Fruit fly (Drosophila melanogaster) whole organism, prepupa: ENCODE measurements around the gene CG7992.

Experiments used
- CG10631 ChIP-seq: fragments of 200-800 bp; sonication (Bioruptor generic); optimal IDR thresholded peaks from 2 replicates; lab custom pipeline; 2016; ENCODE audit warnings: missing biosample characterization, missing genetic modification characterization
- CG10669 ChIP-seq: fragments of 200-800 bp; sonication (Bioruptor generic); optimal IDR thresholded peaks from 3 replicates; lab custom pipeline; 2018; ENCODE audit warnings: missing biosample characterization, mild to moderate bottlenecking, missing genetic modification characterization, moderate library complexity
- CG11294 ChIP-seq: fragments of 200-800 bp; sonication (Bioruptor generic); IDR thresholded peaks from 2 replicates; pipeline ENCODE4 v1.3.6; 2022; ENCODE audit warnings: missing biosample characterization, missing genetic modification characterization
- CG11762 ChIP-seq: fragments of 200-800 bp; sonication (Bioruptor generic); optimal IDR thresholded peaks from 3 replicates; lab custom pipeline; 2016; ENCODE audit warnings: missing biosample characterization, missing genetic modification characterization; ENCODE audit not compliant: insufficient read depth
- CG11902 ChIP-seq: fragments of 200-800 bp; sonication (Bioruptor generic); optimal IDR thresholded peaks from 3 replicates; lab custom pipeline; 2016; ENCODE audit warnings: missing biosample characterization, missing genetic modification characterization
- CG15336 ChIP-seq: fragments of 200-800 bp; sonication (Bioruptor generic); IDR thresholded peaks from 2 replicates; pipeline ENCODE4 v1.3.6; 2022; ENCODE audit warnings: missing biosample characterization, missing genetic modification characterization
- CG1621 ChIP-seq: fragments of 200-800 bp; sonication (Bioruptor generic); optimal IDR thresholded peaks from 3 replicates; lab custom pipeline; 2018; ENCODE audit warnings: missing biosample characterization, mild to moderate bottlenecking, missing genetic modification characterization
- CG16779 ChIP-seq: fragments of 200-800 bp; sonication (Bioruptor generic); optimal IDR thresholded peaks from 3 replicates; lab custom pipeline; 2017; ENCODE audit warnings: missing biosample characterization, mild to moderate bottlenecking, missing genetic modification characterization
- CG3032 ChIP-seq: fragments of 200-800 bp; optimal IDR thresholded peaks from 2 replicates; lab custom pipeline; 2019; ENCODE audit warnings: missing biosample characterization, mild to moderate bottlenecking, missing genetic modification characterization, moderate library complexity
- CG31627 ChIP-seq: fragments of 200-800 bp; sonication (Bioruptor generic); optimal IDR thresholded peaks from 3 replicates; lab custom pipeline; 2016; ENCODE audit warnings: missing biosample characterization, missing genetic modification characterization
- CG32006 ChIP-seq: fragments of 200-800 bp; sonication (Bioruptor generic); optimal IDR thresholded peaks from 3 replicates; lab custom pipeline; 2017; ENCODE audit warnings: missing biosample characterization, mild to moderate bottlenecking, missing genetic modification characterization
- CG34406 ChIP-seq: fragments of 200-800 bp; sonication (Bioruptor generic); optimal IDR thresholded peaks from 3 replicates; lab custom pipeline; 2016; ENCODE audit warnings: missing biosample characterization, missing genetic modification characterization
- CG3919 ChIP-seq: fragments of 200-800 bp; sonication (Bioruptor generic); optimal IDR thresholded peaks from 3 replicates; lab custom pipeline; 2016; ENCODE audit warnings: missing biosample characterization, missing genetic modification characterization
- CG4318 ChIP-seq: fragments of 200-800 bp; sonication (Bioruptor generic); optimal IDR thresholded peaks from 3 replicates; lab custom pipeline; 2017; ENCODE audit warnings: missing biosample characterization, mild to moderate bottlenecking, missing genetic modification characterization
- CG6163 ChIP-seq: fragments of 200-800 bp; sonication (Bioruptor generic); IDR thresholded peaks from 3 replicates; pipeline ENCODE4 v1.3.6; 2022; ENCODE audit warnings: missing biosample characterization, missing genetic modification characterization
- CG6792 ChIP-seq: fragments of 200-800 bp; sonication (Bioruptor generic); optimal IDR thresholded peaks from 3 replicates; lab custom pipeline; 2016; ENCODE audit warnings: missing biosample characterization, missing genetic modification characterization
- CG6808 ChIP-seq: fragments of 200-800 bp; sonication (Bioruptor generic); optimal IDR thresholded peaks from 3 replicates; lab custom pipeline; 2017; ENCODE audit warnings: missing biosample characterization, missing genetic modification characterization, mild to moderate bottlenecking, moderate library complexity, missing genetic modification reagents
- CG7368 ChIP-seq: fragments of 200-800 bp; sonication (Bioruptor generic); optimal IDR thresholded peaks from 3 replicates; lab custom pipeline; 2016; ENCODE audit warnings: missing biosample characterization, missing genetic modification characterization
- CG8319 ChIP-seq: fragments of 200-800 bp; sonication (Bioruptor generic); optimal IDR thresholded peaks from 3 replicates; lab custom pipeline; 2016; ENCODE audit warnings: missing biosample characterization, missing genetic modification characterization
- CG9139 ChIP-seq: fragments of 200-800 bp; sonication (Bioruptor generic); optimal IDR thresholded peaks from 3 replicates; lab custom pipeline; 2017; ENCODE audit warnings: missing biosample characterization, mild to moderate bottlenecking, missing genetic modification characterization
- Eip78C ChIP-seq: fragments of 200-800 bp; sonication (Bioruptor generic); peaks from one replicate; lab custom pipeline; 2016; ENCODE audit warnings: missing biosample characterization, missing genetic modification characterization
- Eip93F ChIP-seq: fragments of 200-800 bp; sonication (Bioruptor generic); optimal IDR thresholded peaks from 2 replicates; lab custom pipeline; 2016; ENCODE audit warnings: missing biosample characterization, mild to moderate bottlenecking, missing genetic modification characterization
- Ets21C ChIP-seq: fragments of 200-800 bp; sonication (Bioruptor generic); optimal IDR thresholded peaks from 3 replicates; lab custom pipeline; 2016; ENCODE audit warnings: missing biosample characterization, missing genetic modification characterization
- Gug ChIP-seq: fragments of 200-800 bp; sonication (Bioruptor generic); IDR thresholded peaks from 2 replicates; pipeline ENCODE4 v1.3.6; 2022; ENCODE audit warnings: missing biosample characterization, missing genetic modification characterization
- Hr38 ChIP-seq: sonication (Bioruptor generic); optimal IDR thresholded peaks from 2 replicates; lab custom pipeline; 2016; ENCODE audit warnings: missing biosample characterization, missing genetic modification characterization
- Hr4 ChIP-seq: fragments of 200-800 bp; sonication (Bioruptor generic); optimal IDR thresholded peaks from 3 replicates; lab custom pipeline; 2016; ENCODE audit warnings: missing biosample characterization, missing genetic modification characterization
- Lpt ChIP-seq: fragments of 200-800 bp; sonication (Bioruptor generic); optimal IDR thresholded peaks from 3 replicates; lab custom pipeline; 2016; ENCODE audit warnings: missing biosample characterization, missing genetic modification characterization
- Met ChIP-seq: fragments of 200-800 bp; sonication (Bioruptor generic); optimal IDR thresholded peaks from 3 replicates; lab custom pipeline; 2016; ENCODE audit warnings: missing biosample characterization, missing genetic modification characterization
- OdsH ChIP-seq: fragments of 200-800 bp; sonication (Bioruptor generic); optimal IDR thresholded peaks from 3 replicates; lab custom pipeline; 2016; ENCODE audit warnings: missing biosample characterization, missing genetic modification characterization
- Smox ChIP-seq: fragments of 200-800 bp; sonication (Bioruptor generic); optimal IDR thresholded peaks from 3 replicates; lab custom pipeline; 2016; ENCODE audit warnings: missing biosample characterization, missing genetic modification characterization
- Sox102F ChIP-seq: fragments of 200-800 bp; sonication (Bioruptor generic); optimal IDR thresholded peaks from 2 replicates; lab custom pipeline; 2016; ENCODE audit warnings: missing biosample characterization, mild to moderate bottlenecking, missing genetic modification characterization
- Sox14 ChIP-seq: fragments of 200-800 bp; sonication (Bioruptor generic); optimal IDR thresholded peaks from 3 replicates; lab custom pipeline; 2016; ENCODE audit warnings: missing biosample characterization, missing genetic modification characterization
- Sox15 ChIP-seq: fragments of 200-800 bp; sonication (Bioruptor generic); optimal IDR thresholded peaks from 3 replicates; lab custom pipeline; 2016; ENCODE audit warnings: missing biosample characterization, missing genetic modification characterization
- achi ChIP-seq: fragments of 200-800 bp; sonication (Bioruptor generic); optimal IDR thresholded peaks from 3 replicates; lab custom pipeline; 2016; ENCODE audit warnings: missing biosample characterization, missing genetic modification characterization
- dac ChIP-seq: fragments of 200-800 bp; sonication (Bioruptor generic); optimal IDR thresholded peaks from 2 replicates; lab custom pipeline; 2017; ENCODE audit warnings: missing biosample characterization, mild to moderate bottlenecking, missing genetic modification characterization
- dsx ChIP-seq: fragments of 200-800 bp; optimal IDR thresholded peaks from 3 replicates; lab custom pipeline; 2019; ENCODE audit warnings: missing biosample characterization, mild to moderate bottlenecking, missing genetic modification characterization, moderate library complexity; ENCODE audit not compliant: poor library complexity, severe bottlenecking
- eg ChIP-seq: fragments of 200-800 bp; sonication (Bioruptor generic); IDR thresholded peaks from 3 replicates; pipeline ENCODE4 v1.3.6; 2022; ENCODE audit warnings: missing biosample characterization, missing genetic modification characterization
- esn ChIP-seq: fragments of 200-800 bp; sonication (Bioruptor generic); optimal IDR thresholded peaks from 2 replicates; lab custom pipeline; 2016; ENCODE audit warnings: missing biosample characterization, mild to moderate bottlenecking, missing genetic modification characterization, moderate library complexity
- fd59A ChIP-seq: fragments of 200-800 bp; sonication (Bioruptor generic); optimal IDR thresholded peaks from 2 replicates; lab custom pipeline; 2017; ENCODE audit warnings: missing biosample characterization, mild to moderate bottlenecking, missing genetic modification characterization, missing genetic modification reagents
- fd85E ChIP-seq: fragments of 200-800 bp; sonication (Bioruptor generic); optimal IDR thresholded peaks from 3 replicates; lab custom pipeline; 2016; ENCODE audit warnings: missing biosample characterization, missing genetic modification characterization
- fkh ChIP-seq: fragments of 200-800 bp; sonication (Bioruptor generic); optimal IDR thresholded peaks from 3 replicates; lab custom pipeline; 2017; ENCODE audit warnings: missing biosample characterization, mild to moderate bottlenecking, missing genetic modification characterization, moderate library complexity
- pdm3 ChIP-seq: fragments of 200-800 bp; sonication (Bioruptor generic); optimal IDR thresholded peaks from 3 replicates; lab custom pipeline; 2016; ENCODE audit warnings: missing biosample characterization, missing genetic modification characterization
- salr ChIP-seq, 2 experiments: fragments of 200-800 bp; sonication (Bioruptor generic); optimal IDR thresholded peaks; 3 replicates each; lab custom pipeline; 2016 to 2018; ENCODE audit warnings: missing biosample characterization in 2 of 2, missing genetic modification characterization in 2 of 2, mild to moderate bottlenecking in 1 of 2
- spab ChIP-seq: fragments of 200-800 bp; sonication (Bioruptor generic); optimal IDR thresholded peaks from 2 replicates; lab custom pipeline; 2017; ENCODE audit warnings: missing biosample characterization, mild to moderate bottlenecking, missing genetic modification characterization, missing genetic modification reagents
- ss ChIP-seq, 2 experiments: fragments of 200-800 bp; sonication (Bioruptor generic); optimal IDR thresholded peaks; 2 replicates in 1 of 2; 3 replicates in 1 of 2; lab custom pipeline; 2017 to 2018; ENCODE audit warnings: mild to moderate bottlenecking in 2 of 2, missing biosample characterization in 2 of 2, missing genetic modification characterization in 2 of 2, moderate library complexity in 1 of 2
- svp ChIP-seq: fragments of 200-800 bp; sonication (Bioruptor generic); peaks from one replicate; lab custom pipeline; 2016; ENCODE audit warnings: missing biosample characterization, missing genetic modification characterization
- topi ChIP-seq: fragments of 200-800 bp; sonication (Bioruptor generic); optimal IDR thresholded peaks from 3 replicates; lab custom pipeline; 2016; ENCODE audit warnings: missing biosample characterization, missing genetic modification characterization
- vri ChIP-seq: fragments of 200-800 bp; sonication (Bioruptor generic); optimal IDR thresholded peaks from 3 replicates; lab custom pipeline; 2016; ENCODE audit warnings: missing biosample characterization, mild to moderate bottlenecking, missing genetic modification characterization

Gene CG7992

dm6 chrX:19238613-19239012 is 8.4 kb downstream of the CG7992 start:
- TF ChIP-seq esn (no peak), CG10669 (GFP tag; lab: Kevin White, UChicago) (no peak), svp (GFP tag; lab: Kevin White, UChicago) (peak; percentile 91), salr (GFP tag; optimal IDR thresholded peaks at IDR 0.05; lab: Kevin White, UChicago) (no peak), Sox14 (GFP tag; lab: Kevin White, UChicago) (no peak), CG3919 (GFP tag; lab: Kevin White, UChicago) (no peak)
- TF ChIP-seq, all 60 proteins: peak for 1

- TF ChIP-seq pdm3 (GFP tag; lab: Kevin White, UChicago): peak; percentile 72
- peak; percentile 55 for TF ChIP-seq CG11902 (GFP tag; lab: Kevin White, UChicago)
- peak; percentile 72 for TF ChIP-seq CG3919 (GFP tag; lab: Kevin White, UChicago)
- peak; percentile 46 for TF ChIP-seq CG6808 (GFP tag; lab: Kevin White, UChicago)
- peak; percentile 68 for TF ChIP-seq Sox14 (GFP tag; lab: Kevin White, UChicago)
- peak; percentile 67 for TF ChIP-seq dac (GFP tag; lab: Kevin White, UChicago)
- TF ChIP-seq Met (GFP tag; lab: Kevin White, UChicago): peak; percentile 72
- TF ChIP-seq CG31627 (GFP tag; lab: Kevin White, UChicago): peak; percentile 44
- TF ChIP-seq eg (GFP tag; lab: Robert Waterston, UW): peak; percentile 48; the same call in 1 of the 3 replicates
- peak; percentile 70 for TF ChIP-seq Sox102F (GFP tag; lab: Kevin White, UChicago)
- peak; percentile 90 for TF ChIP-seq CG32006 (GFP tag; lab: Kevin White, UChicago)
- TF ChIP-seq CG6163 (GFP tag; lab: Robert Waterston, UW): peak; percentile 37; the same call in 2 of the 3 replicates
- TF ChIP-seq CG11762: peak; percentile 65
- peak; percentile 69 for TF ChIP-seq achi (GFP tag; lab: Kevin White, UChicago)
- TF ChIP-seq svp (GFP tag; lab: Kevin White, UChicago): peak; percentile 78
- peak; percentile 51 for TF ChIP-seq CG10669 (GFP tag; lab: Kevin White, UChicago)
- TF ChIP-seq CG11294 (GFP tag; lab: Robert Waterston, UW): no peak
- peak; percentile 63 for TF ChIP-seq Smox (GFP tag; lab: Kevin White, UChicago)
- TF ChIP-seq Hr4 (GFP tag; lab: Kevin White, UChicago): peak; percentile 65
- no peak for TF ChIP-seq Ets21C (GFP tag; lab: Kevin White, UChicago)
- TF ChIP-seq CG7368 (GFP tag; lab: Kevin White, UChicago): peak; percentile 57
- TF ChIP-seq fkh (GFP tag; lab: Kevin White, UChicago): no peak
- peak; percentile 74 for TF ChIP-seq CG34406 (GFP tag; lab: Kevin White, UChicago)
- peak; percentile 52 for TF ChIP-seq CG8319
- TF ChIP-seq CG1621: no peak
- peak; percentile 74 for TF ChIP-seq CG15336 (GFP tag; lab: Robert Waterston, UW)
- TF ChIP-seq salr (GFP tag; optimal IDR thresholded peaks at IDR 0.05; lab: Kevin White, UChicago): peak in 1 of 2 experiments; percentile 66
- peak; percentile 57 for TF ChIP-seq fd59A (GFP tag; lab: Kevin White, UChicago)
- no peak for TF ChIP-seq vri (GFP tag; lab: Kevin White, UChicago)
- peak; percentile 40 for TF ChIP-seq Lpt (GFP tag; lab: Kevin White, UChicago)
- TF ChIP-seq Eip78C (GFP tag; lab: Kevin White, UChicago): peak; percentile 95
- TF ChIP-seq topi: peak; percentile 75
- no peak for TF ChIP-seq Hr38 (GFP tag; lab: Kevin White, UChicago)
- TF ChIP-seq fd85E (GFP tag; lab: Kevin White, UChicago): peak; percentile 16
- peak; percentile 74 for TF ChIP-seq CG6792 (GFP tag; lab: Kevin White, UChicago)
- TF ChIP-seq CG10631: peak; percentile 70
- TF ChIP-seq CG3032 (tag; lab: Kevin White, UChicago): peak; percentile 54
- TF ChIP-seq CG16779: no peak
- peak; percentile 75 for TF ChIP-seq CG4318 (GFP tag; lab: Kevin White, UChicago)
- TF ChIP-seq Sox15 (GFP tag; lab: Kevin White, UChicago): peak; percentile 44
- no peak for TF ChIP-seq CG9139 (GFP tag; lab: Kevin White, UChicago)
- peak; percentile 26 for TF ChIP-seq spab (GFP tag; lab: Kevin White, UChicago)
- peak; percentile 75 for TF ChIP-seq esn
- peak; percentile 72 for TF ChIP-seq OdsH (GFP tag; lab: Kevin White, UChicago)
- peak; percentile 19 for TF ChIP-seq dsx (GFP tag; lab: Kevin White, UChicago)
- peak in 1 of 2 experiments; percentile 48 for TF ChIP-seq ss (GFP tag; optimal IDR thresholded peaks at IDR 0.05; lab: Kevin White, UChicago)
- TF ChIP-seq Eip93F (GFP tag; lab: Kevin White, UChicago): no peak
- no peak; the same call in 1 of the 2 replicates for TF ChIP-seq Gug (GFP tag; lab: Robert Waterston, UW)
These were observed 17.1 kb downstream of the CG7992 start for dm6 chrX:19229855-19230433.
